Worm (Caenorhabditis elegans): Measurements from ENCODE around the gene gly-14.

Gene gly-14

DNA sequence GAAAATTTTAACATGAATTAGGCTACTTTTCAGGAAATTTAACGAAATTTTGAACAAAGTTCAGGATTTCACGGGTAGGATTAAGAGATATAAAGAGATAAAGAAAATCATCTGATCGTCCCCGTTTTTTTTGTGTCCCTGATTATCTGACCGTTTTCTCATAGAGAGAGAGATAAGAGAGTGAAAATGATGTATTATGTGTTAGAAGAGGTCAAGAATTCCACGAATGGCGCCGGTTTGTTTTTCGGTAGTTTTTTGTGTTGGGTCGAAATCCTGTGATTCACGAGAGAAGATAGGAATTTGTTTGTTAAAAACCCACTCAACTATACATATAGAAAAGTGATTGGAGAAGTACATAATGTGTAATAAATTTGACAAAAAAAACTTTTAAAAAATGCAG lies 5.9 kb downstream of the gly-14 start:
- TF ChIP-seq zag-1 (tag; optimal IDR thresholded peaks at IDR 0.05) = no peak
- TF ChIP-seq tbx-2 (tag; optimal IDR thresholded peaks at IDR 0.05) = no peak
- TF ChIP-seq egl-5 (tag; optimal IDR thresholded peaks at IDR 0.05) = no peak
- TF ChIP-seq nhr-23 (tag; optimal IDR thresholded peaks at IDR 0.05) = peak; percentile 51

DNA sequence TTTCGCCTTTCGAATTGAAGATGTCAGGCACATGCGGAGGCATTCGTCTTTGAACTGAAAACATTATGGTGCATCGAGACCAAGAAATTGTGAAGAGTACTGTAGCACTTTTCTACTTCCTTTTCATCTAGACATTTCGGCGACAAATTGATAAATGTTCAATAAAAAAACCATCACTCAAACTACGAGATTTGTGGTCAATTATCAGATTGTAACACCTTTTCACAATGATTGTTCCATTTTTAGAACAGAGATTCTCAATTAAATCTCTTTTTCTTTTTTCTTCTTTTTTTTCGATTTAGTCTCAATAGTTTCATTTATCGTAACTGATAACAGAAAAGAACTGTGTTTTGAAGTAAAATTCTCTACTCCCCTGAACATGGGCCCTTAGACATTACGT lies 7.0 kb downstream of the gly-14 start:
- TF ChIP-seq elt-3 (tag; optimal IDR thresholded peaks at IDR 0.05) (no peak), nhr-23 (tag; optimal IDR thresholded peaks at IDR 0.05) (peak; percentile 6), pqm-1 (tag; optimal IDR thresholded peaks at IDR 0.05) (no peak), unc-62 (GFP tag; optimal IDR thresholded peaks at IDR 0.05) (no peak), nhr-43 (tag; optimal IDR thresholded peaks at IDR 0.05; ENCODE audit: poor library complexity, severe bottlenecking) (peak; percentile 3)

DNA sequence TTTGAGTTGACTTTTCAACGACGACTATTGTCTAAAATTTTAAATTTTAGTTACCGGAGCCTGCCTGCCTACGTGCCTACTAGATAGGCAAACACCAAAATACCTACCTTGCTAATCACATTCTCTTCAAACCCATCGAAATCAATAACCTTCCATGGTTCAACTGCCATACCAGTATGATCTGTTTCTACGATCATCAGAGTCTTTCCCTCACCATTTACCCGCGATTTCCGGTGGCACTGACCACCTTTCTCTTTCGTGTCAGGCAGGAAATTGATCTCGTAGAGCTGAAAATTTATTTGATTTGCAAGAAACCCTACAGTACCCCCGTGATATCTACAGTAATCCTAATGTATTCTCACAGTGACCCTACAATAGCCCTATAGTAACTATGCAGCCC lies 8.0 kb downstream of the gly-14 start:
- no peak for TF ChIP-seq fkh-10 (GFP tag; optimal IDR thresholded peaks at IDR 0.05)
- no peak for TF ChIP-seq skn-1 (tag; optimal IDR thresholded peaks at IDR 0.05)
- no peak for TF ChIP-seq tbx-2 (tag; optimal IDR thresholded peaks at IDR 0.05)
- no peak for TF ChIP-seq elt-3 (tag; optimal IDR thresholded peaks at IDR 0.05)
- no peak for TF ChIP-seq pqm-1 (tag; optimal IDR thresholded peaks at IDR 0.05)
- no peak for TF ChIP-seq hmg-11 (tag; optimal IDR thresholded peaks at IDR 0.05)
- no peak for TF ChIP-seq unc-62 (GFP tag; optimal IDR thresholded peaks at IDR 0.05)

DNA sequence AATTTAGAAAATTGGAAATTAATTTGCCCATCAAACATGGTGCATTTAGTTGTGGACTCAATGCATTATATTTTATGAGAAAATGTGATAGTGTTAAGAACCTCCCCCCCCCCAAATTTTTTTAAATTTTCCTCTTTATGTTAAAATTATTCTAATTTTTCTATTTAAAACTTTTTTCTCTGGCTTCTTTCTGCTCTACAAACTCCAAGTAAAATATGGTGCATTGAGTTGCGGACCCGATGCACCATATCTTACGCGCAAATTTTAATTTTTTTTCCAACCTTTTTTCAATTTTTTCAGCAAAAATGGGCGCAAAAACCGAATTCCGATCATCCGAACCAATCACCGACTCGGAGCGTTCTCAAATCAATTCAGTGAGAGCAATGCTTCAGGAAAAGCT lies 10.7 kb downstream of the gly-14 start, which contains the start of gene C34C12.6:
TSS of gene C34C12.6 (plus strand) at position 301 of the 400 bp plus-strand sequence.
- no peak for TF ChIP-seq mdl-1 (tag; optimal IDR thresholded peaks at IDR 0.05)
- no peak for TF ChIP-seq nhr-25 (tag; optimal IDR thresholded peaks at IDR 0.05)
- TF ChIP-seq nhr-28 (tag; optimal IDR thresholded peaks at IDR 0.05) = no peak
- TF ChIP-seq elt-2 (tag; optimal IDR thresholded peaks at IDR 0.05) = no peak
- no peak for TF ChIP-seq egl-5 (tag; optimal IDR thresholded peaks at IDR 0.05)

DNA sequence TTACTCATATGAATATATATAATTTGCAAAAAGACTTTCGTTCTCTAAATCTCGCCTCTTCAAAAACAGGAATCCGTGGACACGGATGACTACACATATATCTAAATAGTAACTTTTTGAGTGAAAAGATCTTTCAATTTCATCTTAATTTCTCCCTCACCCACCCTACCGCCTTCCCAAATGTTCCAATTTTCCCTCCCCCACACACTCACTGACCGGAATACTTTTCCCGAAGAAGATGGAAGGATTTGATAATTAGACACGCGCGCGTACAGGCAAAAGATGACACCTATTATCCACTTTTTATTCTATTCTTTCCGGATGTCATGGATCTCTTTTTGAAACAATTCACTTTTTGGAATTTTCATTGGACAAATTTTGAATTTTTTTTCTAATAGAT lies 12.1 kb downstream of the gly-14 start:
- TF ChIP-seq lsy-12 (tag; optimal IDR thresholded peaks at IDR 0.05) = no peak
- peak; percentile 51 for TF ChIP-seq nhr-23 (tag; optimal IDR thresholded peaks at IDR 0.05)

DNA sequence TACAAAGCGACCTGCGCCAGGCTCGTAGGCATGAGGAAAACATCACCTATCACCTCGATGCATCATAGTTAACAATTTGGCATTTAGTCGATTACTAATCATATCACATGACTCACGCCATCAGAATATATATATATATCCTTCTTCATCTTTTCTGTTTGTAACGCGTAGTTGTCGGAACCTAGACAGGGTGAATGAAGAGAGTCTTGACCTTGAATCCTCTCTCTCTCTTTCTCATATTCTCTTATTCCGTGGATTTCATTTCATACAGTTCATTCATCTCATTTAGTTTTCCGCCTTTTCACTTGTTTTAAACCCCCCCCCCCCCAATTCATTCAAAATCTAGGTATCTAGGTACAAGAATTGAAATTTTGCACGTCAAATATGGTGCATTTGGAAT lies 12.8 kb downstream of the gly-14 start:
- TF ChIP-seq unc-39 (tag; optimal IDR thresholded peaks at IDR 0.05) = no peak
- TF ChIP-seq pqm-1 (tag; optimal IDR thresholded peaks at IDR 0.05) = no peak
- peak; percentile 34 for TF ChIP-seq nhr-23 (tag; optimal IDR thresholded peaks at IDR 0.05)
- peak; percentile 71 for TF ChIP-seq nhr-25 (tag; optimal IDR thresholded peaks at IDR 0.05)

DNA sequence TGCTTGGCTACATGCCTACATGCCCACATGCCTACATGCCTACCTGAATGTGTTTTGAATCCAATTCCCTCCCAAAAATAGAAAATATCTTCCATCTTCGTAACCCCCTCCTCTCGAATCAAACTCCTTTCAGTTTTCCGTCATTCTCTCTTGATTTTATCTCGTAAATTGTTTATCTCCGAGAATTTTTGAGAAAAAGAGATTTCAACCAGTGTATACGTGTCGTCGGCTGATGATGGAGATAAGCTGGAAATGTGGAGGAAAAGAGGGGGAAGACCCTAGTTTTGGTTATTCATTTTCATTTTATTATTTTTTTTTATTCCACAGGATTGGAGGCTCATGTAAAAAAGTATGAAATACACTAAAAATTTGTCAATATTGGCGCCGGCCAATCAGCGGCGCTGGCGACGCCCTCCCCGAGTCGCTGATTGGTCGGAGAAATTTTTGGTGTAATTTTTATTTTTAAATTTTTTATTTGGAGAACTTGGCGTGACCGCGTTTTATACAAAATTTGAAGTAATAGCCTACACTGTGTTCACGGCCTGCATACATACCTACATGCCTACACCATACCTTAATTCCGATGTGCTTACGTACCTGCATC lies 14.1 kb downstream of the gly-14 start:
- TF ChIP-seq nhr-28 (tag; optimal IDR thresholded peaks at IDR 0.05) (no peak), nfya-1 (tag; optimal IDR thresholded peaks at IDR 0.05; ENCODE audit: insufficient read depth) (peak; percentile 80), elt-1 (tag; optimal IDR thresholded peaks at IDR 0.05) (peak; percentile 86)

DNA sequence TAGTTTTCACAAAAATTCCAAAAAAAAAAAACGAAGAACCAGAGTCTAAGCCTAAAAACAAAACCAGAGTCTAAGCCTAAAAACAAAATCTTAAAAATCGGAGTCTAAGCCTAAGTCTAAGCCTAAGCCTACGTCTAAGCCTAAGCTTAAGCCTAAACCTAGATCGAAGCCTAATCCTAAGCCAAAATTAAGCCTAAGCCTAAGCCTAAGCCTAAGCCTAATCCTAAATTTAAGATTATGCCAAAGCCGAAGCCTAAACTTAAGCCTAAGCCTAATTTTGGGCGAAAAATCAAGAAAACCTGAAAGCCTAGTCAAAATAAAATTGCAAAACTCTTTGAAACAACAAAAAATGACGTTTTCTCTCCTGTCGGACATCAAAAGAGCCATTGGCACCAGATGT lies 15.7 kb downstream of the gly-14 start:
- TF ChIP-seq nhr-67 (tag; optimal IDR thresholded peaks at IDR 0.05) (no peak), nhr-77 (tag; optimal IDR thresholded peaks at IDR 0.05) (no peak), fkh-10 (GFP tag; optimal IDR thresholded peaks at IDR 0.05) (no peak), ceh-82 (tag; optimal IDR thresholded peaks at IDR 0.05) (no peak), elt-2 (tag; optimal IDR thresholded peaks at IDR 0.05) (no peak), nhr-43 (tag; optimal IDR thresholded peaks at IDR 0.05; ENCODE audit: poor library complexity, severe bottlenecking) (no peak), elt-3 (tag; optimal IDR thresholded peaks at IDR 0.05) (no peak), zag-1 (tag; optimal IDR thresholded peaks at IDR 0.05) (no peak), unc-62 (GFP tag; optimal IDR thresholded peaks at IDR 0.05) (no peak), eor-1 (tag; optimal IDR thresholded peaks at IDR 0.05) (no peak), nhr-11 (tag; optimal IDR thresholded peaks at IDR 0.05) (no peak), ceh-9 (tag; optimal IDR thresholded peaks at IDR 0.05) (no peak), snpc-4 (tag; optimal IDR thresholded peaks at IDR 0.05) (no peak)
